Worm (Caenorhabditis elegans) whole organism, L2 larva: ENCODE data around the gene C45G9.2.

ENCODE experiments used
- F13H6.1 ChIP-seq: sonication (generic microtip); optimal IDR thresholded peaks from 2 replicates; lab custom pipeline; 2016; ENCODE audit warnings: missing genetic modification characterization, missing compliant biosample characterization
- alr-1 ChIP-seq: fragments of 150-350 bp; optimal IDR thresholded peaks from 2 replicates; lab custom pipeline; 2014; ENCODE audit warnings: missing biosample characterization, missing genetic modification characterization
- ama-1 ChIP-seq: fragments of 150-350 bp; optimal IDR thresholded peaks from 2 replicates; lab custom pipeline; 2018; ENCODE audit warnings: inconsistent platforms
- blmp-1 ChIP-seq: sonication (generic microtip); optimal IDR thresholded peaks from 2 replicates; lab custom pipeline; 2017; ENCODE audit warnings: missing genetic modification characterization, mild to moderate bottlenecking, missing compliant biosample characterization, antibody characterized with exemption, moderate library complexity; ENCODE audit not compliant: insufficient read depth
- crh-2 ChIP-seq: sonication (generic microtip); optimal IDR thresholded peaks from 2 replicates; lab custom pipeline; 2017; ENCODE audit warnings: missing biosample characterization, missing genetic modification characterization
- egl-27 ChIP-seq: sonication (generic microtip); optimal IDR thresholded peaks from 3 replicates; lab custom pipeline; 2017; ENCODE audit warnings: missing biosample characterization, missing genetic modification reagents, missing genetic modification characterization
- gmeb-1 ChIP-seq: fragments of 150-350 bp; optimal IDR thresholded peaks from 2 replicates; lab custom pipeline; 2014; ENCODE audit warnings: missing biosample characterization, missing genetic modification characterization
- lin-11 ChIP-seq: fragments of 150-350 bp; sonication (generic microtip); optimal IDR thresholded peaks from 2 replicates; lab custom pipeline; 2014; ENCODE audit warnings: missing biosample characterization, missing genetic modification characterization, inconsistent platforms, mixed read lengths
- nhr-77 ChIP-seq: fragments of 150-350 bp; optimal IDR thresholded peaks from 2 replicates; lab custom pipeline; 2014; ENCODE audit warnings: missing biosample characterization, missing genetic modification characterization
- zag-1 ChIP-seq: fragments of 150-350 bp; optimal IDR thresholded peaks from 2 replicates; lab custom pipeline; 2014; ENCODE audit warnings: missing biosample characterization, missing genetic modification characterization
- ztf-4 ChIP-seq: fragments of 150-350 bp; optimal IDR thresholded peaks from 2 replicates; lab custom pipeline; 2014; ENCODE audit warnings: missing biosample characterization, missing genetic modification characterization

DNA sequence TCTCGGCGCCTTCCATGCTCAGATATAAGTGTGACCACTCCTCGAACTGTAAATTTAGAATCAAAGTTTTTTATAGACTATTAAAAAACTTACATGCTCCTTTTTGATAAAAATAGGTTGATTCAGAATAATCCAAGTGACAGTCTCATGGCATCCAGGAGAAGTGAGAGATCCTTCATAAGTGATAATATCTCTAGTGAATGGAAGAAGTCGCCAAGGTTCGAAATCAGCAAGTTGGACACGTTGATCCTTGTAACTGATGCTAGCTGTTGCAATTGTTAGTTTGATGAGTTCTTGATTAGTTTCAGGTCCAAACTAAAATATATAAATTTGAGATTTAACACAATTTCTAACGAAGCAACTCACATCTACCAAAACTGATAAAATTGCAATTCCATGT is 14.4 kb downstream of the C45G9.2 start:
- no peak for TF ChIP-seq egl-27 (tag; lab: Kevin White, UChicago)
- TF ChIP-seq ztf-4 (tag; lab: Kevin White, UChicago) = peak; percentile 31
- no peak for TF ChIP-seq crh-2
- TF ChIP-seq alr-1 (tag; lab: Kevin White, UChicago) = no peak
- TF ChIP-seq zag-1 (tag; lab: Kevin White, UChicago) = no peak
- no peak for TF ChIP-seq nhr-77 (tag; lab: Kevin White, UChicago)
- TF ChIP-seq lin-11 (tag; lab: Kevin White, UChicago) = no peak
- no peak for TF ChIP-seq gmeb-1
- TF ChIP-seq ama-1 (lab: Kevin White, UChicago) = no peak
- no peak for TF ChIP-seq blmp-1 (tag; lab: Kevin White, UChicago)
- TF ChIP-seq F13H6.1 = no peak
